Fruit fly (Drosophila melanogaster) whole organism, wandering third instar larva: ENCODE results near the gene CG11444.

Experiments
- Abd-B ChIP-seq: fragments of >200 bp; optimal IDR thresholded peaks from 2 replicates; lab custom pipeline; 2017; ENCODE audit warnings: missing biosample characterization, missing genetic modification characterization
- CG32264 ChIP-seq: fragments of 200-800 bp; sonication (Bioruptor generic); optimal IDR thresholded peaks from 2 replicates; lab custom pipeline; 2016; ENCODE audit warnings: missing biosample characterization, missing genetic modification characterization
- CG9705 ChIP-seq: fragments of 200-800 bp; sonication (Bioruptor generic); optimal IDR thresholded peaks from 2 replicates; lab custom pipeline; 2018; ENCODE audit warnings: missing biosample characterization, mild to moderate bottlenecking, missing genetic modification characterization
- CrebA ChIP-seq: fragments of 200-800 bp; sonication (Bioruptor generic); optimal IDR thresholded peaks from 2 replicates; lab custom pipeline; 2016; ENCODE audit warnings: missing biosample characterization, mild to moderate bottlenecking, missing genetic modification characterization, borderline replicate concordance
- Dfd ChIP-seq: fragments of >200 bp; optimal IDR thresholded peaks from 2 replicates; lab custom pipeline; 2017; ENCODE audit warnings: missing biosample characterization, missing genetic modification characterization
- Dif ChIP-seq: fragments of 200-275, 200-300 bp; sonication (Bioruptor generic); optimal IDR thresholded peaks from 2 replicates; lab custom pipeline; 2018; ENCODE audit warnings: missing biosample characterization, missing genetic modification characterization; ENCODE audit not compliant: partially characterized antibody
- GATAd ChIP-seq: sonication (Bioruptor generic); optimal IDR thresholded peaks from 2 replicates; lab custom pipeline; 2016; ENCODE audit warnings: missing biosample characterization, missing genetic modification characterization
- HLH106 ChIP-seq: fragments of 200-800 bp; optimal IDR thresholded peaks from 3 replicates; lab custom pipeline; 2019; ENCODE audit warnings: missing biosample characterization, mild to moderate bottlenecking, missing genetic modification characterization, moderate library complexity
- Hnf4 ChIP-seq: fragments of 200-800 bp; sonication (Bioruptor generic); optimal IDR thresholded peaks from 2 replicates; lab custom pipeline; 2016; ENCODE audit warnings: missing biosample characterization, mild to moderate bottlenecking, missing genetic modification characterization
- Hr78 ChIP-seq: fragments of >200 bp; optimal IDR thresholded peaks from 2 replicates; lab custom pipeline; 2017; ENCODE audit warnings: missing biosample characterization, missing genetic modification characterization
- Hr83 ChIP-seq: fragments of 200-300 bp; sonication (Bioruptor generic); optimal IDR thresholded peaks from 2 replicates; lab custom pipeline; 2016; ENCODE audit warnings: missing biosample characterization, mild to moderate bottlenecking, missing genetic modification characterization, moderate library complexity; ENCODE audit not compliant: poor library complexity, severe bottlenecking
- Jra ChIP-seq: sonication (Bioruptor generic); optimal IDR thresholded peaks from 2 replicates; lab custom pipeline; 2016; ENCODE audit warnings: missing biosample characterization, missing genetic modification characterization
- Myc ChIP-seq: fragments of >200 bp; optimal IDR thresholded peaks from 2 replicates; lab custom pipeline; 2017
- N ChIP-seq: fragments of >200 bp; optimal IDR thresholded peaks from 2 replicates; lab custom pipeline; 2018; ENCODE audit warnings: missing biosample characterization, missing external identifiers, missing genetic modification characterization
- OdsH ChIP-seq: fragments of 200-800 bp; sonication (Bioruptor generic); optimal IDR thresholded peaks from 2 replicates; lab custom pipeline; 2016; ENCODE audit warnings: missing biosample characterization, mild to moderate bottlenecking, missing genetic modification characterization
- Rel ChIP-seq, 2 experiments: fragments of 200-800 bp; sonication (Bioruptor generic) in 1 of 2; optimal IDR thresholded peaks; 2 replicates in 1 of 2; 3 replicates in 1 of 2; lab custom pipeline; 2016 to 2019; ENCODE audit warnings: mild to moderate bottlenecking in 2 of 2, missing biosample characterization in 2 of 2, missing genetic modification characterization in 2 of 2, moderate library complexity in 1 of 2
- Sp1 ChIP-seq: fragments of 200-800 bp; sonication (Bioruptor generic); optimal IDR thresholded peaks from 3 replicates; lab custom pipeline; 2019; ENCODE audit warnings: missing biosample characterization, mild to moderate bottlenecking, missing genetic modification characterization, moderate library complexity
- Vsx2 ChIP-seq: fragments of 200-300, 225-300 bp; sonication (Bioruptor generic); optimal IDR thresholded peaks from 2 replicates; lab custom pipeline; 2018; ENCODE audit warnings: missing biosample characterization, missing genetic modification characterization; ENCODE audit not compliant: partially characterized antibody
- br ChIP-seq: fragments of 200-800 bp; sonication (Bioruptor generic); optimal IDR thresholded peaks from 2 replicates; lab custom pipeline; 2016; ENCODE audit warnings: missing biosample characterization, missing genetic modification characterization
- brk ChIP-seq: fragments of 200-800 bp; sonication (Bioruptor generic); optimal IDR thresholded peaks from 2 replicates; lab custom pipeline; 2016; ENCODE audit warnings: missing biosample characterization, mild to moderate bottlenecking, missing genetic modification characterization
- dl ChIP-seq, 2 experiments: fragments of 175-275, 200-275 bp in 1 of 2; fragments of 200-275 bp in 1 of 2; sonication (Bioruptor generic); optimal IDR thresholded peaks; lab custom pipeline; 2018; ENCODE audit warnings: mild to moderate bottlenecking in 2 of 2, missing biosample characterization in 2 of 2, missing genetic modification characterization in 2 of 2, moderate library complexity in 2 of 2; ENCODE audit not compliant: partially characterized antibody in 2 of 2, insufficient read depth in 1 of 2
- dmrt93B ChIP-seq: fragments of 200-800 bp; sonication (Bioruptor generic); optimal IDR thresholded peaks from 2 replicates; lab custom pipeline; 2018; ENCODE audit warnings: missing biosample characterization, mild to moderate bottlenecking, missing genetic modification characterization
- dsf ChIP-seq: sonication (Bioruptor generic); optimal IDR thresholded peaks from 2 replicates; lab custom pipeline; 2016; ENCODE audit warnings: missing biosample characterization, missing genetic modification characterization, borderline replicate concordance
- ey ChIP-seq: fragments of 200-800 bp; sonication (Bioruptor generic); optimal IDR thresholded peaks from 2 replicates; lab custom pipeline; 2016; ENCODE audit warnings: missing biosample characterization, missing genetic modification characterization
- foxo ChIP-seq, 2 experiments: fragments of 200-800 bp; sonication (Bioruptor generic); optimal IDR thresholded peaks; 2 replicates in 1 of 2; 3 replicates in 1 of 2; lab custom pipeline; 2016 to 2017; ENCODE audit warnings: missing biosample characterization in 2 of 2, missing genetic modification characterization in 2 of 2
- fru ChIP-seq: fragments of 200-800 bp; sonication (Bioruptor generic); optimal IDR thresholded peaks from 3 replicates; lab custom pipeline; 2016; ENCODE audit warnings: missing biosample characterization, mild to moderate bottlenecking, missing genetic modification characterization
- h ChIP-seq: fragments of 200-800 bp; sonication (Bioruptor generic); optimal IDR thresholded peaks from 3 replicates; lab custom pipeline; 2016; ENCODE audit warnings: missing biosample characterization, mild to moderate bottlenecking, missing genetic modification characterization
- jim ChIP-seq: fragments of 175-275, 200-325 bp; sonication (Bioruptor generic); optimal IDR thresholded peaks from 2 replicates; lab custom pipeline; 2016; ENCODE audit warnings: missing biosample characterization, mild to moderate bottlenecking, missing genetic modification characterization
- lola ChIP-seq: fragments of >200 bp; optimal IDR thresholded peaks from 2 replicates; lab custom pipeline; 2017; ENCODE audit warnings: missing biosample characterization, missing genetic modification characterization
- psq ChIP-seq: fragments of 200-800 bp; sonication (Bioruptor generic); optimal IDR thresholded peaks from 3 replicates; lab custom pipeline; 2017; ENCODE audit warnings: missing biosample characterization, mild to moderate bottlenecking, missing genetic modification characterization, moderate library complexity
- rgr ChIP-seq: fragments of 200-800 bp; sonication (Bioruptor generic); optimal IDR thresholded peaks from 3 replicates; lab custom pipeline; 2016; ENCODE audit warnings: missing biosample characterization, mild to moderate bottlenecking, missing genetic modification characterization
- sage ChIP-seq: fragments of 200-800 bp; sonication (Bioruptor generic); optimal IDR thresholded peaks from 2 replicates; lab custom pipeline; 2016; ENCODE audit warnings: missing biosample characterization, mild to moderate bottlenecking, missing genetic modification characterization
- tai ChIP-seq: sonication (Bioruptor generic); optimal IDR thresholded peaks from 2 replicates; lab custom pipeline; 2016; ENCODE audit warnings: missing biosample characterization, missing genetic modification characterization
- usp ChIP-seq: fragments of >200 bp; optimal IDR thresholded peaks from 2 replicates; lab custom pipeline; 2017; ENCODE audit warnings: missing biosample characterization, missing genetic modification characterization

Gene CG11444

DNA sequence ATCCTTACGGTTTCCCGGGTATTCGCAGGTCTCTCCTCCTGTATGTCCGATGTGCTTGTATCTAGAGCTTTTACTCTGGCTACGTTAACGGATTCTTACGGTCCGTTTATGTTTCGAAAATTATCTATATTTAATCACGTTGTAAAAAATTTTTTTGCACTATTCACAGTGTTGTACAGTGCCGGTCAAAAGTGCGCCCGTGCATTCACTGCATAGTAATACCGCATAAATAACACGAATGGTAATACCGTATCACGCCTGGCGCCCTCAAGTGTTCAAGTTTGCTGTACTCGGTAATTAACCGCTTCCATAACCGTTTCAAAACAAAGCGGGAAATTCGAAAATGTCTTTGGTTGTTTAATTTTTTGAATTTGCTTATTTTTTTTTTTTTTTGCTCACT lies at the start of gene CG11444:
Gene CG11444 (minus strand): TSS at position 400 of the 400 bp plus-strand sequence.
- TF ChIP-seq Myc = peak; percentile 74
- TF ChIP-seq Rel (GFP tag; optimal IDR thresholded peaks at IDR 0.05; lab: Kevin White, UChicago) = no peak
- TF ChIP-seq Rel (tag; optimal IDR thresholded peaks at IDR 0.05; lab: Kevin White, UChicago) = peak; percentile 62
- TF ChIP-seq HLH106 = peak; percentile 39
- TF ChIP-seq ey (GFP tag; lab: Kevin White, UChicago) = peak; percentile 31
- no peak for TF ChIP-seq dl (GFP tag; optimal IDR thresholded peaks at IDR 0.05; lab: Kevin White, UChicago; ENCODE audit: insufficient read depth in 1 of 2, partially characterized antibody in 2 of 2)
- peak; percentile 10 for TF ChIP-seq Hr83 (GFP tag; lab: Kevin White, UChicago)
- peak; percentile 38 for TF ChIP-seq Jra (GFP tag; lab: Kevin White, UChicago)
- peak; percentile 75 for TF ChIP-seq rgr
- no peak for TF ChIP-seq Dif (GFP tag; lab: Kevin White, UChicago)
- TF ChIP-seq fru (GFP tag; lab: Kevin White, UChicago) = no peak
- TF ChIP-seq Sp1 = peak; percentile 22
- TF ChIP-seq br (GFP tag; lab: Kevin White, UChicago) = peak; percentile 37
- peak; percentile 7 for TF ChIP-seq CG9705
- no peak for TF ChIP-seq Vsx2 (GFP tag; lab: Kevin White, UChicago)
- no peak for TF ChIP-seq Hnf4 (GFP tag; lab: Kevin White, UChicago)
- TF ChIP-seq h (GFP tag; lab: Kevin White, UChicago) = peak; percentile 64
- TF ChIP-seq foxo (GFP tag; optimal IDR thresholded peaks at IDR 0.05; lab: Kevin White, UChicago) = peak in 1 of 2 experiments; percentile 65
- TF ChIP-seq OdsH (GFP tag; lab: Kevin White, UChicago) = peak; percentile 5

DNA sequence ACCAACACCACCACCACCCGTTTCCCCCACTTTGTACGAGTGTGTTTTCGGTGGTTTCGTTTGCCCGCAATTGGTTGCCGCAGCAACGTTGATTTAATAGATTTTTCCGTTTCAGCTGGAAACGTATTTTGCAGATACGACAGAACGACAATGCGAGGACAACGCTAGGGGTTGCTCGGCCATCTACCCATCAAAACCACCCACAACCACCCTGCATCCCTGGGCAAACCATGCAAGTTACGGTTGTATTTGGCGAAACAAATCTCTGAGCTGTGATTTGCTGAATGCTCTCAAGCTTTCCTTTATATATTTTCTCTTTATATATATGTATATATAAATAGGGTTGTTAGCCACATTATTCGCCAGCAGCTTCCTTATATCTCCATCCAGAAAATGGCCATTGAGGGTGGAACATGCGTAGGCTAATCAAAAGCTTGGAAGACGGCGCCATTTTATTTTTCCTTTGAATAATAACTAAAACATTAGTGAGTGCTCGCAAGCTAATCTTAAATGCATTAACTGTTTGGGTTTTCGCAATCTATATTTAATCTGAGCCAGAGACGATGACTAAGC lies 45.8 kb upstream of the CG11444 start:
- no peak for TF ChIP-seq brk (GFP tag; lab: Kevin White, UChicago)
- TF ChIP-seq CG9705 = no peak
- no peak for TF ChIP-seq rgr
- no peak for TF ChIP-seq OdsH (GFP tag; lab: Kevin White, UChicago)
- no peak for TF ChIP-seq br (GFP tag; lab: Kevin White, UChicago)
- no peak for TF ChIP-seq foxo (GFP tag; optimal IDR thresholded peaks at IDR 0.05; lab: Kevin White, UChicago)
- no peak for TF ChIP-seq Rel (GFP tag; optimal IDR thresholded peaks at IDR 0.05; lab: Kevin White, UChicago)
- no peak for TF ChIP-seq Rel (tag; optimal IDR thresholded peaks at IDR 0.05; lab: Kevin White, UChicago)
- no peak for TF ChIP-seq dmrt93B (GFP tag; lab: Kevin White, UChicago)
- no peak for TF ChIP-seq Hr83 (GFP tag; lab: Kevin White, UChicago)
- TF ChIP-seq ey (GFP tag; lab: Kevin White, UChicago) = no peak
- no peak for TF ChIP-seq sage (GFP tag; lab: Kevin White, UChicago)
- TF ChIP-seq Jra (GFP tag; lab: Kevin White, UChicago) = no peak
- TF ChIP-seq jim (GFP tag; lab: Kevin White, UChicago) = no peak
- no peak for TF ChIP-seq Dfd (GFP tag; lab: Kevin White, UChicago)
- no peak for TF ChIP-seq Dif (GFP tag; lab: Kevin White, UChicago)
- TF ChIP-seq usp (GFP tag; lab: Kevin White, UChicago) = no peak
- TF ChIP-seq dsf (GFP tag; lab: Kevin White, UChicago) = no peak

DNA sequence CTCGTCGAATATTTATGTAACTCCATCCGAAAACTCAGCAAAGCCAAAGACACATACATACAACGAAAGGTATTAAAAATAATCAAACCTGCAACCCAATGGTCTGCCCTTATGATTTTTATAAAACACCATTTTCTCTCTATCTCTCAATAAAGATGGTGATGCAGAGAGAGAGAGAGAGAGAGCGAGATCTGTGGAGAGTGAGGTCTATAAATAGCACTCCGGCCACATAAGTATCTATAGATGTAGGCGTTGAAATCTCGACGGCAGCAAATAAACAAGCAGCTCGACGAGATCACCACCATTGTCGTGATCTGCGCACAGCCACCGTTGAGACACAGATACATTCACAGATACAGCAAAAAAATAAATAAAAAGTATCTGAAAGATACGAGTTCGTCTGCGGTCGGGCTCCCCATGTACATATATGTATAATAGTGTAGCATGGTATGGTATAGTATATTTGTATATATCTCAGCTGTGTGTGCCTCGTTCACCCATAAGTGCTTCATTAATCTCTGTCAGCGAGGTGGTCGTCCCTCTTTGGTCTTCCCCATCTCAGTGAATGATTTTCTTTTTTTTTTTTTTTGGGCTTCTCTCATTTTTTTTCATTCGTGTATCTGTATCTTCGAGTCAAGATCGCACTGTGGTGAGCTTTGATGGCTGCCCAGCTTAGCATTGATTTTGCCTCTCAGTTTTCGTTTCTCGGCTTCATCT lies 42.4 kb upstream of the CG11444 start:
- peak; percentile 12 for TF ChIP-seq psq (GFP tag; lab: Kevin White, UChicago)
- TF ChIP-seq Sp1 = no peak
- TF ChIP-seq, all 38 proteins: peak for 1

DNA sequence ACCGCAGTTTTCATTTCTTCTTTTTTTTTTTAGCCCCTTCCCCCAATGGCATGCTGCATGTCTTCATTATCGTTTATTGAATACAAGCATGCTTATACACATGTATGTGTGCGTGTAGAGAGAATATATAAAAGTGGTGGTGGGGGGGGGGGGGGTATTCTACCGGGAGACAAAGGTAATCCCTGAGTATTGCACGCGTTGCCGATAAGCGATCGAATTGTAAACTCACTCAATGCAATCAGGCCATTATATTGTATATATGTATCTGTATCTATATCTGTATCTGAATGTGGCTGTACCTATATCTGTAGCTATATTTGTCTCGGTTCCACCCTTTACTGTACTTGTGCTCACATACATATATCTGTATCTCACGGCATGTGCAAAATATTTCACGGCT lies 38.1 kb upstream of the CG11444 start:
- TF ChIP-seq Rel (GFP tag; optimal IDR thresholded peaks at IDR 0.05; lab: Kevin White, UChicago) = no peak
- peak; percentile 53 for TF ChIP-seq Rel (tag; optimal IDR thresholded peaks at IDR 0.05; lab: Kevin White, UChicago)
- no peak for TF ChIP-seq Hr78 (GFP tag; lab: Kevin White, UChicago)

DNA sequence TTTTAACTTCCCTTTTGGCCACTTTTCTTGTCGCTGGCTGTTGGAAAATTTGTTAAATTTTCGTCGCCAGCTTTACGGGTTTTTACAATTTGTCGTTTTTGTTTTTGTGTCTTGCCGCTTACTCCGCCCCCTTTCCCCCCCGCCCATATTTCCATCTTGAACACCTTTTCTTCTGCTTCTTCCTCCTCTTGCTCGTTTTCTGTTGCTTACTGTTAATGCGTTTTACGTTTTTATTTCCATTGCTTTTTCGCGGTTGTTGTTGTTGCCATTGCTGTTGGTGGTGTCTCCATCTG lies 36.5 kb upstream of the CG11444 start:
- no peak for TF ChIP-seq ey (GFP tag; lab: Kevin White, UChicago)
- no peak for TF ChIP-seq brk (GFP tag; lab: Kevin White, UChicago)
- TF ChIP-seq br (GFP tag; lab: Kevin White, UChicago) = no peak
- TF ChIP-seq N (GFP tag; lab: Kevin White, UChicago) = no peak
- TF ChIP-seq dmrt93B (GFP tag; lab: Kevin White, UChicago) = no peak
- no peak for TF ChIP-seq foxo (GFP tag; optimal IDR thresholded peaks at IDR 0.05; lab: Kevin White, UChicago)
- no peak for TF ChIP-seq Abd-B (GFP tag; lab: Kevin White, UChicago)
- TF ChIP-seq rgr = no peak
- TF ChIP-seq HLH106 = no peak
- TF ChIP-seq Hnf4 (GFP tag; lab: Kevin White, UChicago) = no peak
- no peak for TF ChIP-seq GATAd (GFP tag; lab: Kevin White, UChicago)
- no peak for TF ChIP-seq sage (GFP tag; lab: Kevin White, UChicago)
- no peak for TF ChIP-seq Vsx2 (GFP tag; lab: Kevin White, UChicago)
- no peak for TF ChIP-seq Dfd (GFP tag; lab: Kevin White, UChicago)
- no peak for TF ChIP-seq CG32264 (GFP tag; lab: Kevin White, UChicago)
- TF ChIP-seq tai (GFP tag; lab: Kevin White, UChicago) = no peak
- TF ChIP-seq lola (GFP tag; lab: Kevin White, UChicago) = no peak
- no peak for TF ChIP-seq CrebA
- no peak for TF ChIP-seq Myc
- TF ChIP-seq Jra (GFP tag; lab: Kevin White, UChicago) = no peak
